Fruit fly (Drosophila melanogaster) whole organism, embryonic: Measurements from ENCODE around the gene CG3662.

Experiments used
- Aef1 ChIP-seq: fragments of 200-800 bp; sonication (Bioruptor generic); IDR thresholded peaks from 3 replicates; pipeline ENCODE4 v1.3.6; 2022; ENCODE audit warnings: missing biosample characterization, missing genetic modification characterization
- Antp ChIP-seq: fragments of 200-800 bp; sonication (Bioruptor generic); optimal IDR thresholded peaks from 3 replicates; lab custom pipeline; 2016; ENCODE audit warnings: missing biosample characterization, missing genetic modification characterization
- Asciz ChIP-seq: fragments of 200-800 bp; sonication (Bioruptor generic); optimal IDR thresholded peaks from 2 replicates; lab custom pipeline; 2017; ENCODE audit warnings: missing biosample characterization, mild to moderate bottlenecking, missing genetic modification characterization, missing genetic modification reagents
- Atf6 ChIP-seq: fragments of 200-800 bp; sonication (Bioruptor generic); IDR thresholded peaks from 2 replicates; pipeline ENCODE4 v1.3.6; 2022; ENCODE audit warnings: missing biosample characterization, missing genetic modification characterization
- CG10366 ChIP-seq: fragments of 200-800 bp; sonication (Bioruptor generic); IDR thresholded peaks from 2 replicates; pipeline ENCODE4 v1.3.6; 2022; ENCODE audit warnings: missing biosample characterization, missing genetic modification characterization
- CG10431 ChIP-seq: fragments of 200-800 bp; sonication (Bioruptor generic); optimal IDR thresholded peaks from 3 replicates; lab custom pipeline; 2018; ENCODE audit warnings: missing biosample characterization, mild to moderate bottlenecking, missing genetic modification characterization
- CG10543 ChIP-seq: fragments of 200-800 bp; sonication (Bioruptor generic); optimal IDR thresholded peaks from 3 replicates; lab custom pipeline; 2017; ENCODE audit warnings: missing biosample characterization, mild to moderate bottlenecking, missing genetic modification characterization, moderate library complexity
- CG10979 ChIP-seq: fragments of 200-800 bp; sonication (Bioruptor generic); optimal IDR thresholded peaks from 2 replicates; lab custom pipeline; 2018; ENCODE audit warnings: missing biosample characterization, mild to moderate bottlenecking, missing genetic modification characterization, moderate library complexity
- CG11723 ChIP-seq: fragments of 200-800 bp; sonication (Bioruptor generic); optimal IDR thresholded peaks from 2 replicates; lab custom pipeline; 2017; ENCODE audit warnings: missing biosample characterization, mild to moderate bottlenecking, missing genetic modification characterization
- CG13296 ChIP-seq: fragments of 200-800 bp; sonication (Bioruptor generic); optimal IDR thresholded peaks from 3 replicates; lab custom pipeline; 2018; ENCODE audit warnings: missing biosample characterization, mild to moderate bottlenecking, missing genetic modification characterization
- CG1602 ChIP-seq: fragments of 200-800 bp; sonication (Bioruptor generic); optimal IDR thresholded peaks from 3 replicates; lab custom pipeline; 2016; ENCODE audit warnings: missing biosample characterization, missing genetic modification characterization
- CG18262 ChIP-seq: fragments of 200-800 bp; optimal IDR thresholded peaks from 3 replicates; lab custom pipeline; 2019; ENCODE audit warnings: missing biosample characterization, mild to moderate bottlenecking, missing genetic modification characterization, moderate library complexity
- CG31224 ChIP-seq: fragments of 200-800 bp; sonication (Bioruptor generic); IDR thresholded peaks from 2 replicates; pipeline ENCODE4 v1.3.6; 2022; ENCODE audit warnings: missing biosample characterization, missing genetic modification characterization
- CG32532 ChIP-seq: fragments of 200-800 bp; sonication (Bioruptor generic); IDR thresholded peaks from 2 replicates; pipeline ENCODE4 v1.3.6; 2022; ENCODE audit warnings: missing biosample characterization, missing genetic modification characterization
- CG4360 ChIP-seq: fragments of 200-800 bp; sonication (Bioruptor generic); IDR thresholded peaks from 2 replicates; pipeline ENCODE4 v1.3.6; 2022; ENCODE audit warnings: missing biosample characterization, missing genetic modification characterization
- CG5245 ChIP-seq: fragments of 200-800 bp; sonication (Bioruptor generic); optimal IDR thresholded peaks from 3 replicates; lab custom pipeline; 2016; ENCODE audit warnings: missing biosample characterization, missing genetic modification characterization
- CG6272 ChIP-seq: fragments of 200-800 bp; sonication (Bioruptor generic); IDR thresholded peaks from 2 replicates; pipeline ENCODE4 v1.3.6; 2022; ENCODE audit warnings: missing biosample characterization, missing genetic modification characterization
- CG8924 ChIP-seq: fragments of 200-800 bp; optimal IDR thresholded peaks from 3 replicates; lab custom pipeline; 2019; ENCODE audit warnings: missing biosample characterization, mild to moderate bottlenecking, missing genetic modification characterization, moderate library complexity
- CG8944 ChIP-seq: fragments of 200-800 bp; sonication (Bioruptor generic); optimal IDR thresholded peaks from 3 replicates; lab custom pipeline; 2016; ENCODE audit warnings: missing biosample characterization, missing genetic modification characterization
- CG9437 ChIP-seq: fragments of 200-800 bp; sonication (Bioruptor generic); optimal IDR thresholded peaks from 2 replicates; lab custom pipeline; 2018; ENCODE audit warnings: missing biosample characterization, mild to moderate bottlenecking, missing genetic modification characterization
- D19A ChIP-seq: fragments of 200-800 bp; optimal IDR thresholded peaks from 3 replicates; lab custom pipeline; 2019; ENCODE audit warnings: missing biosample characterization, mild to moderate bottlenecking, missing genetic modification characterization, moderate library complexity
- Dip2 ChIP-seq: fragments of 200-800 bp; sonication (Bioruptor generic); IDR thresholded peaks from 2 replicates; pipeline ENCODE4 v1.3.6; 2022; ENCODE audit warnings: missing biosample characterization, missing genetic modification characterization
- Dip3 ChIP-seq: fragments of 200-800 bp; sonication (Bioruptor generic); optimal IDR thresholded peaks from 3 replicates; lab custom pipeline; 2016; ENCODE audit warnings: missing biosample characterization, missing genetic modification characterization
- Dll ChIP-seq: fragments of 200-800 bp; sonication (Bioruptor generic); IDR thresholded peaks from 4 replicates; pipeline ENCODE4 v1.3.6; 2022; ENCODE audit warnings: missing biosample characterization, missing genetic modification characterization; ENCODE audit not compliant: partially characterized antibody
- Doc3 ChIP-seq: fragments of 200-800 bp; sonication (Bioruptor generic); IDR thresholded peaks from 3 replicates; pipeline ENCODE4 v1.3.6; 2022; ENCODE audit warnings: missing biosample characterization, missing genetic modification characterization; ENCODE audit not compliant: partially characterized antibody
- Drgx ChIP-seq: fragments of 200-800 bp; sonication (Bioruptor generic); IDR thresholded peaks from 2 replicates; pipeline ENCODE4 v1.3.6; 2022; ENCODE audit warnings: missing biosample characterization, missing genetic modification characterization
- E2f1 ChIP-seq: fragments of 200-800 bp; sonication (Bioruptor generic); IDR thresholded peaks from 2 replicates; pipeline ENCODE4 v1.3.6; 2022; ENCODE audit warnings: missing biosample characterization, missing genetic modification characterization
- Eip74EF ChIP-seq, 2 experiments: fragments of 200-800 bp in 1 of 2; fragments of >200 bp in 1 of 2; sonication (Bioruptor generic) in 1 of 2; optimal IDR thresholded peaks; 2 replicates each; lab custom pipeline; 2017 to 2019; ENCODE audit warnings: missing biosample characterization in 2 of 2, missing genetic modification characterization in 2 of 2, mild to moderate bottlenecking in 1 of 2, moderate library complexity in 1 of 2
- Fer1 ChIP-seq: fragments of 200-800 bp; sonication (Bioruptor generic); optimal IDR thresholded peaks from 2 replicates; lab custom pipeline; 2017; ENCODE audit warnings: missing biosample characterization, mild to moderate bottlenecking, missing genetic modification characterization
- Hr51 ChIP-seq, 2 experiments: fragments of 200-800 bp; sonication (Bioruptor generic); optimal IDR thresholded peaks; 2 replicates in 1 of 2; 3 replicates in 1 of 2; lab custom pipeline; 2016 to 2018; ENCODE audit warnings: missing biosample characterization in 2 of 2, missing genetic modification characterization in 2 of 2, mild to moderate bottlenecking in 1 of 2, moderate library complexity in 1 of 2
- Lim3 ChIP-seq: fragments of 200-800 bp; sonication (Bioruptor generic); IDR thresholded peaks from 2 replicates; pipeline ENCODE4 v1.3.6; 2022; ENCODE audit warnings: missing biosample characterization, missing genetic modification characterization
- MESR4 ChIP-seq: fragments of 200-800 bp; sonication (Bioruptor generic); optimal IDR thresholded peaks from 2 replicates; lab custom pipeline; 2018; ENCODE audit warnings: missing biosample characterization, mild to moderate bottlenecking, missing genetic modification characterization, moderate library complexity
- Mes4 ChIP-seq: fragments of 200-800 bp; sonication (Bioruptor generic); optimal IDR thresholded peaks from 2 replicates; lab custom pipeline; 2016; ENCODE audit warnings: missing biosample characterization, missing genetic modification characterization
- Six4 ChIP-seq: fragments of 200-800 bp; sonication (Bioruptor generic); optimal IDR thresholded peaks from 2 replicates; lab custom pipeline; 2016; ENCODE audit warnings: missing biosample characterization, missing genetic modification characterization
- Stat92E ChIP-seq, 3 experiments: fragments of >200 bp in 2 of 3; fragments of 200-800 bp in 1 of 3; sonication (Bioruptor generic) in 1 of 3; optimal IDR thresholded peaks; 2 replicates each; lab custom pipeline; 2017 to 2019; ENCODE audit warnings: missing biosample characterization in 3 of 3, missing genetic modification characterization in 3 of 3, mild to moderate bottlenecking in 1 of 3, moderate library complexity in 1 of 3
- Tbp ChIP-seq: fragments of >200 bp; optimal IDR thresholded peaks from 2 replicates; lab custom pipeline; 2018; ENCODE audit warnings: missing biosample characterization, missing genetic modification characterization
- Xrp1 ChIP-seq: fragments of 200-800 bp; sonication (Bioruptor generic); IDR thresholded peaks from 2 replicates; pipeline ENCODE4 v1.3.6; 2022; ENCODE audit warnings: missing biosample characterization, missing genetic modification characterization
- bbx ChIP-seq: fragments of 200-800 bp; sonication (Bioruptor generic); IDR thresholded peaks from 2 replicates; pipeline ENCODE4 v1.3.6; 2022; ENCODE audit warnings: missing biosample characterization, missing genetic modification characterization; ENCODE audit not compliant: partially characterized antibody
- bigmax ChIP-seq: fragments of 200-800 bp; sonication (Bioruptor generic); optimal IDR thresholded peaks from 2 replicates; lab custom pipeline; 2018; ENCODE audit warnings: missing biosample characterization, mild to moderate bottlenecking, missing genetic modification characterization
- ci ChIP-seq: fragments of 200-800 bp; sonication (Bioruptor generic); IDR thresholded peaks from 3 replicates; pipeline ENCODE4 v1.3.6; 2022; ENCODE audit warnings: missing biosample characterization, missing genetic modification characterization
- crol ChIP-seq: fragments of 200-800 bp; sonication (Bioruptor generic); IDR thresholded peaks from 2 replicates; pipeline ENCODE4 v1.3.6; 2022; ENCODE audit warnings: missing biosample characterization, missing genetic modification characterization
- emc ChIP-seq: fragments of 200-800 bp; sonication (Bioruptor generic); optimal IDR thresholded peaks from 2 replicates; lab custom pipeline; 2016; ENCODE audit warnings: missing biosample characterization, missing genetic modification characterization
- fru ChIP-seq: fragments of >200 bp; optimal IDR thresholded peaks from 2 replicates; lab custom pipeline; 2017
- grau ChIP-seq: fragments of 200-800 bp; optimal IDR thresholded peaks from 3 replicates; lab custom pipeline; 2019; ENCODE audit warnings: missing biosample characterization, mild to moderate bottlenecking, missing genetic modification characterization, moderate library complexity
- jumu ChIP-seq: fragments of 200-800 bp; sonication (Bioruptor generic); optimal IDR thresholded peaks from 3 replicates; lab custom pipeline; 2016; ENCODE audit warnings: missing biosample characterization, missing genetic modification characterization
- onecut ChIP-seq: fragments of 200-800 bp; sonication (Bioruptor generic); IDR thresholded peaks from 2 replicates; pipeline ENCODE4 v1.3.6; 2022; ENCODE audit warnings: missing biosample characterization, missing genetic modification characterization
- pita ChIP-seq: fragments of 200-800 bp; sonication (Bioruptor generic); optimal IDR thresholded peaks from 2 replicates; lab custom pipeline; 2017; ENCODE audit warnings: missing biosample characterization, mild to moderate bottlenecking, missing genetic modification characterization
- pum ChIP-seq: fragments of 200-800 bp; sonication (Bioruptor generic); optimal IDR thresholded peaks from 2 replicates; lab custom pipeline; 2016; ENCODE audit warnings: missing biosample characterization, missing genetic modification characterization
- pzg ChIP-seq: fragments of 200-800 bp; sonication (Bioruptor generic); optimal IDR thresholded peaks from 3 replicates; lab custom pipeline; 2018; ENCODE audit warnings: missing biosample characterization, mild to moderate bottlenecking, missing genetic modification characterization, moderate library complexity
- tap ChIP-seq: fragments of 200-800 bp; optimal IDR thresholded peaks from 3 replicates; lab custom pipeline; 2019; ENCODE audit warnings: missing biosample characterization, mild to moderate bottlenecking, missing genetic modification characterization, moderate library complexity
- tgo ChIP-seq: fragments of 200-800 bp; sonication (Bioruptor generic); IDR thresholded peaks from 3 replicates; pipeline ENCODE4 v1.3.6; 2022; ENCODE audit warnings: missing biosample characterization, missing genetic modification characterization
- wor ChIP-seq: fragments of 200-800 bp; sonication (Bioruptor generic); IDR thresholded peaks from 2 replicates; pipeline ENCODE4 v1.3.6; 2022; ENCODE audit warnings: missing biosample characterization, missing genetic modification characterization

The CG3662 gene

DNA sequence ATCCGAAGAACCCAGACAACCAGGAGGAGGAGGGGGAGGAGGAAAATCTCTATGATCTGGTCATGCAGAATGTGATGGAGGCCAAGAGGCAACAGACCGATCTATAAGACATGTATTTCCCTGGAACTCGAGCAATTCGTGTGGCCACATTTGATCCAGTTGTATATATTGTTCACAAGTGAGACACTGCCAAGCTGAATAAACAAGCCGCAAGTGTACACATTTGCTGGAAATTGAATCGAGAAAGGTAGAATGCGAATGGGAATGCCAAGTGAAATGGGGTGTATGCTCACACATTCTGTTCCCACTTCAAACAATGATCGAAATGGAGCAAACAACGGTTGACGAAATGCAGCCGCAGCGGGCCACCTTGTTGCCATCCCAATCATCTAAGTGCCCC is 34.9 kb downstream of the CG3662 start (continued):
- TF ChIP-seq Xrp1 (GFP tag; lab: Robert Waterston, UW) (peak; percentile 59), Doc3 (no peak), emc (GFP tag; lab: Kevin White, UChicago) (no peak), Asciz (peak; percentile 47), Atf6 (no peak; the same call in 1 of the 2 replicates), CG8924 (no peak), bigmax (GFP tag; lab: Kevin White, UChicago) (no peak), CG31224 (GFP tag; lab: Robert Waterston, UW) (no peak), CG4360 (no peak), pita (GFP tag; lab: Kevin White, UChicago) (no peak), CG1602 (no peak), Eip74EF (GFP tag; optimal IDR thresholded peaks at IDR 0.05; lab: Kevin White, UChicago) (no peak), CG10979 (tag; lab: Kevin White, UChicago) (no peak), Drgx (no peak), CG32532 (GFP tag; lab: Robert Waterston, UW) (no peak), CG8944 (GFP tag; lab: Kevin White, UChicago) (no peak), tap (tag; lab: Kevin White, UChicago) (no peak), CG6272 (GFP tag; lab: Robert Waterston, UW) (no peak), crol (0 out of 2 replicates have a peak, but pooled peaks have one; percentile 26), Dip2 (GFP tag; lab: Robert Waterston, UW) (no peak), Hr51 (GFP tag; optimal IDR thresholded peaks at IDR 0.05; lab: Kevin White, UChicago) (no peak), CG5245 (no peak), Dll (no peak), tgo (GFP tag; lab: Robert Waterston, UW) (no peak), CG10431 (GFP tag; lab: Kevin White, UChicago) (no peak), ci (GFP tag; lab: Robert Waterston, UW) (no peak), Lim3 (GFP tag; lab: Robert Waterston, UW) (no peak), E2f1 (GFP tag; lab: Robert Waterston, UW) (no peak), Fer1 (GFP tag; lab: Kevin White, UChicago) (peak; percentile 46), Stat92E (GFP tag; optimal IDR thresholded peaks at IDR 0.05; lab: Kevin White, UChicago) (no peak), Antp (GFP tag; lab: Kevin White, UChicago) (no peak), CG13296 (GFP tag; lab: Kevin White, UChicago) (peak; percentile 14), Mes4 (no peak), CG9437 (no peak), onecut (0 out of 2 replicates have a peak, but pooled peaks have one; percentile 32), D19A (tag; lab: Kevin White, UChicago) (no peak), bbx (GFP tag; lab: Robert Waterston, UW) (no peak), pzg (no peak), CG10543 (peak; percentile 40), wor (GFP tag; lab: Robert Waterston, UW) (no peak), CG10366 (GFP tag; lab: Robert Waterston, UW) (no peak), Aef1 (GFP tag; lab: Robert Waterston, UW) (no peak), grau (tag; lab: Kevin White, UChicago) (no peak), MESR4 (no peak), CG18262 (tag; lab: Kevin White, UChicago) (no peak), pum (no peak), Dip3 (GFP tag; lab: Kevin White, UChicago) (no peak), Tbp (GFP tag; lab: Kevin White, UChicago) (no peak), CG11723 (GFP tag; lab: Kevin White, UChicago) (no peak), Six4 (GFP tag; lab: Kevin White, UChicago) (no peak), jumu (GFP tag; lab: Kevin White, UChicago) (no peak), fru (lab: Kevin White, UChicago) (no peak)
